Worm (Caenorhabditis elegans) whole organism, L2 larva: Measurements from ENCODE around the gene nuo-3.

Experiments used
- ama-1 ChIP-seq: fragments of 150-350 bp; optimal IDR thresholded peaks from 2 replicates; lab custom pipeline; 2018; ENCODE audit warnings: inconsistent platforms
- ceh-16 ChIP-seq: fragments of 150-350 bp; optimal IDR thresholded peaks from 2 replicates; lab custom pipeline; 2014; ENCODE audit warnings: missing biosample characterization, missing genetic modification characterization
- egl-27 ChIP-seq: sonication (generic microtip); optimal IDR thresholded peaks from 3 replicates; lab custom pipeline; 2017; ENCODE audit warnings: missing biosample characterization, missing genetic modification reagents, missing genetic modification characterization
- lin-11 ChIP-seq: fragments of 150-350 bp; sonication (generic microtip); optimal IDR thresholded peaks from 2 replicates; lab custom pipeline; 2014; ENCODE audit warnings: missing biosample characterization, missing genetic modification characterization, inconsistent platforms, mixed read lengths
- lsy-2 ChIP-seq, 2 experiments: fragments of 150-350 bp in 1 of 2; sonication (generic microtip) in 1 of 2; optimal IDR thresholded peaks; 2 replicates each; lab custom pipeline; 2014 to 2017; ENCODE audit warnings: missing biosample characterization in 2 of 2, missing genetic modification characterization in 2 of 2
- mab-5 ChIP-seq: fragments of 150-350 bp; optimal IDR thresholded peaks from 2 replicates; lab custom pipeline; 2014; ENCODE audit warnings: missing biosample characterization, missing genetic modification characterization
- snpc-4 ChIP-seq: fragments of 150-350 bp; optimal IDR thresholded peaks from 2 replicates; lab custom pipeline; 2014; ENCODE audit warnings: missing biosample characterization, missing genetic modification characterization
- unc-39 ChIP-seq: fragments of 150-350 bp; optimal IDR thresholded peaks from 2 replicates; lab custom pipeline; 2014; ENCODE audit warnings: missing biosample characterization, missing genetic modification characterization
- unc-62 ChIP-seq: fragments of 150-350 bp; optimal IDR thresholded peaks from 2 replicates; lab custom pipeline; 2014; ENCODE audit warnings: missing biosample characterization, missing genetic modification reagents, missing genetic modification characterization
- zag-1 ChIP-seq: fragments of 150-350 bp; optimal IDR thresholded peaks from 2 replicates; lab custom pipeline; 2014; ENCODE audit warnings: missing biosample characterization, missing genetic modification characterization

DNA sequence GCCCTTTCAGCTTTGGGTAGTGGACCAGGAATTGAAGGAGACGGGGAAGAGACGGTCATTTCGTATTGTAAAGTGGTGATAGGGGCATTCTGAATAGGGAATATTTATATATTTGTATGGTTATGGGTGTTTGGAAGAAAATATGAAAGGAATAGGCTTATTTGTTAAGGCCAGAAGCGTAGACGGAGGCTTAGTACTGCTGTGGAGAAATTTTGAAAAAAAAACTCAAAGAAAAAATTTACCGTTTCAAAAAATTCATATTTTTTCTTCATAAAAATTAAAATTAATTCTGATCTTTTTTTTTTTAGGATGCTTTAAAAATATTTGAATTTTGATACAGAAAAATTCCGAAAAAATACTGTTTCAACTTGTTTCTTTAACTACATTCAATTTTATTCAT is 31.7 kb upstream of the nuo-3 start, which contains the start of gene hhat-2:
- TF ChIP-seq lsy-2 (tag; optimal IDR thresholded peaks at IDR 0.05; lab: Kevin White, UChicago) = no peak
- TF ChIP-seq unc-39 (tag; lab: Kevin White, UChicago) = no peak
- TF ChIP-seq ama-1 (lab: Kevin White, UChicago) = no peak
- no peak for TF ChIP-seq lin-11 (tag; lab: Kevin White, UChicago)
- TF ChIP-seq unc-62 (GFP tag; lab: Kevin White, UChicago) = no peak
- no peak for TF ChIP-seq mab-5 (tag; lab: Kevin White, UChicago)
- TF ChIP-seq snpc-4 (tag; lab: Kevin White, UChicago) = no peak
- no peak for TF ChIP-seq ceh-16 (tag; lab: Kevin White, UChicago)
- no peak for TF ChIP-seq zag-1
- no peak for TF ChIP-seq egl-27 (tag; lab: Kevin White, UChicago)
